Fruit fly (Drosophila melanogaster): ENCODE data around the gene Aos1.
A peak's percentile ranks its signal among the peaks of the same experiment; 100 is the strongest.

DNA sequence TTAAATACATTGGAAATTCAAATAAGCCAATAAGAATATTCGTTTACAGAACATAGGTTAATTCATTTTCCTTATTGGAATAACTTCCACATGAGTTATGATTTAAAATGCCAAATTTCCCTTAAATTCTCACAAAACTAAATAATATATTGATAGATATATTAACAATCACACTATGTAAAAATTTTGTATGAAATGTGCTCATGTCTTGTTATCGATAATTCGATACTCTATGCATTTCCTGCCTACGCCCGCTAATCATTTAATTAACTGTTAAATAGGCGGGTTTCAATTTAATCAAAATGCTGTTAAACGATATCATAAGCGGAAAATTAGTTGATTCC, 7.3 kb downstream of the Aos1 start, which contains the start of gene NANS:
- TF ChIP-seq run (tag; optimal IDR thresholded peaks at IDR 0.05) (no peak), E2f2 (GFP tag; IDR thresholded peaks at IDR 0.05) (peak; percentile 57), CG6175 (GFP tag; IDR thresholded peaks at IDR 0.05) (no peak), gsb-n (tag; optimal IDR thresholded peaks at IDR 0.05) (no peak), Rfx (GFP tag; IDR thresholded peaks at IDR 0.05) (no peak), en (GFP tag; optimal IDR thresholded peaks at IDR 0.05) (no peak), Eip74EF (GFP tag; optimal IDR thresholded peaks at IDR 0.05) (no peak), CG6272 (GFP tag; IDR thresholded peaks at IDR 0.05) (no peak), CG14667 (GFP tag; IDR thresholded peaks at IDR 0.05) (no peak), CkIIα-i1 (GFP tag; IDR thresholded peaks at IDR 0.05) (no peak), CG11398 (GFP tag; optimal IDR thresholded peaks at IDR 0.05) (no peak), CG42726 (GFP tag; IDR thresholded peaks at IDR 0.05; ENCODE audit: partially characterized antibody) (no peak)
